Fruit fly (Drosophila melanogaster): Measurements from ENCODE around the gene dyw.

Gene dyw

DNA sequence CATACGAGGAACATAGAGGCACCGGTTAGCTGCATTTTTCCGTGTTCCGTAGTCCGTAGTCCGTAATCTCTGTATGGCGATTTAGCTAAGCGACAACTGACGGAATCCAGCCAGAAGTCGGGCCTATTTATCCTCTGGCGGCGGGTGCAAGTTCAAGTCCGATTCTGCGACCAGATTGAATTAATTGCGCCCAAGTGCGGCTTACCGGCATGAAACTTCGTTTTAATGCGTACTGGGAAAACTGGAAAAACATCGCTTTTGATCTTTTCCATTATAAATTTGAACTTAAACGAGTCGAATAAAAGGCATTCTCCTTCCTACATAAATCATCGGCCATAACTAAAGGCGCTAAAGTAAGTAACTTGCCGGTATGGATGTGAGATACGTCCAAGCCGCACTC lies at the start of gene dyw:
dyw (minus strand) TSS at position 101 of the 400 bp plus-strand sequence.
- TF ChIP-seq Myc (optimal IDR thresholded peaks at IDR 0.05) (no peak), Sin3A (optimal IDR thresholded peaks at IDR 0.05) (no peak), h (optimal IDR thresholded peaks at IDR 0.05) (no peak), psq (optimal IDR thresholded peaks at IDR 0.05) (no peak), ttk (optimal IDR thresholded peaks at IDR 0.05) (no peak), insv (optimal IDR thresholded peaks at IDR 0.05) (no peak)

DNA sequence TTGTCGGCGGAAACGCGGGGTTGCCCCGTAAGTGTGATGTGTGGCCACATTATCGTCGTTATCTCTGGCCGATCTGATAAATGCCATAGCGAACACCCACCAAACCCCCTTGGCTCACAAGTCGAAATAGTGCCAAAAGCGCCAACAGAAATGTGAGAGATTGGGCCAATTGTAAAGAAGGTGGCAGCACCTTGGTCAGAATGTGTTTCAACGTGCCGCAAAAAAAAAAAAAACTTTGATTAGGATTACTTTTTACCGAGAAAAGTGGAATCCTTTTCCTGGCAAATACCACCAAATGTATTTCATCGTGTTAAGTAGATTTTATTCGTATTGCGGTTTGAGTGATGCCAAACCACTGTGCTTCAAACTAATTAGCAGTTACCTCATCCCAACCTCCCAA lies 49.3 kb upstream of the dyw start:
- TF ChIP-seq Sin3A (optimal IDR thresholded peaks at IDR 0.05), result no peak
- TF ChIP-seq Myc (optimal IDR thresholded peaks at IDR 0.05), result no peak
- TF ChIP-seq h (optimal IDR thresholded peaks at IDR 0.05), result no peak
- TF ChIP-seq insv (optimal IDR thresholded peaks at IDR 0.05), result no peak
- TF ChIP-seq ttk (optimal IDR thresholded peaks at IDR 0.05), result no peak
- TF ChIP-seq psq (optimal IDR thresholded peaks at IDR 0.05), result no peak

dm6 chrX:2742067-2742466 lies 48.4 kb upstream of the dyw start:
- no peak for TF ChIP-seq insv (optimal IDR thresholded peaks at IDR 0.05)
- TF ChIP-seq h (optimal IDR thresholded peaks at IDR 0.05), result no peak
- TF ChIP-seq ttk (optimal IDR thresholded peaks at IDR 0.05), result no peak
- TF ChIP-seq Myc (optimal IDR thresholded peaks at IDR 0.05), result no peak
- no peak for TF ChIP-seq psq (optimal IDR thresholded peaks at IDR 0.05)
- TF ChIP-seq Sin3A (optimal IDR thresholded peaks at IDR 0.05), result no peak

dm6 chrX:2740084-2740483 lies 46.4 kb upstream of the dyw start, which contains the start of gene kirre:
Gene kirre (plus strand): TSS chrX:2740384.
- TF ChIP-seq Myc (optimal IDR thresholded peaks at IDR 0.05) (no peak), h (optimal IDR thresholded peaks at IDR 0.05) (no peak), ttk (optimal IDR thresholded peaks at IDR 0.05) (no peak), psq (optimal IDR thresholded peaks at IDR 0.05) (no peak)

- TF ChIP-seq ttk (optimal IDR thresholded peaks at IDR 0.05) (no peak), insv (optimal IDR thresholded peaks at IDR 0.05) (no peak), h (optimal IDR thresholded peaks at IDR 0.05) (no peak), Myc (optimal IDR thresholded peaks at IDR 0.05) (no peak), Sin3A (optimal IDR thresholded peaks at IDR 0.05) (no peak), psq (optimal IDR thresholded peaks at IDR 0.05) (no peak)
Measured at dm6 chrX:2738663-2739062, 45.0 kb upstream of the dyw start, which contains the start of gene crm. Gene crm (minus strand): TSS chrX:2738773.

DNA sequence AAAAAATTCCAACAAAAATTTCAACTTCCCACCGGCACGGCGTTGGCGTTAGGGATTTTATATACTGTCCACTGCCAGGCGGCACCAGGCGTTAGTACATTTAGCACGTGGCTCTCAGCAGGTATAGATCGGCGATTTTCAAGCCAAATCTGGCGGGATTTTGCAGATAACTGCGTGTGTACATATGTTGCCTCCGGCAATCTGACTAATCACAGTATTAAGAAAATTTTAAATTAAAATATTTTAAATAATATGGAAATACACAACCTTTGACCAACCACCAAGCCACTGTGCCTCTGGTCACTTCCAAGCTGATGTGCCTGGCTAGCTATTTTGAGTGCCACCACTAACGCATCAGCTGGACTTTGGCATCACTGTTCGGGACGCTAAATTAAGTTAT lies 38.4 kb upstream of the dyw start, which contains the start of the genes ttm50 and CG2712:
ttm50 (minus strand) TSS at position 64 of the 400 bp plus-strand sequence.
CG2712 (plus strand) TSS at position 343 of the 400 bp plus-strand sequence.
- TF ChIP-seq Myc (optimal IDR thresholded peaks at IDR 0.05) (no peak), Sin3A (optimal IDR thresholded peaks at IDR 0.05) (no peak), psq (optimal IDR thresholded peaks at IDR 0.05) (no peak), insv (optimal IDR thresholded peaks at IDR 0.05) (no peak), ttk (optimal IDR thresholded peaks at IDR 0.05) (no peak), h (optimal IDR thresholded peaks at IDR 0.05) (no peak)

dm6 chrX:2727506-2727905 lies 33.8 kb upstream of the dyw start, which contains the start of gene dwg:
Gene dwg (plus strand): TSS chrX:2727698.
- TF ChIP-seq Myc (optimal IDR thresholded peaks at IDR 0.05), result no peak
- no peak for TF ChIP-seq ttk (optimal IDR thresholded peaks at IDR 0.05)
- TF ChIP-seq psq (optimal IDR thresholded peaks at IDR 0.05), result no peak
- no peak for TF ChIP-seq insv (optimal IDR thresholded peaks at IDR 0.05)
- TF ChIP-seq h (optimal IDR thresholded peaks at IDR 0.05), result no peak

dm6 chrX:2726420-2726819 lies 32.7 kb upstream of the dyw start, which contains the start of gene vilya:
Gene vilya (plus strand): TSS chrX:2726678.
- no peak for TF ChIP-seq ttk (optimal IDR thresholded peaks at IDR 0.05)
- no peak for TF ChIP-seq insv (optimal IDR thresholded peaks at IDR 0.05)
- no peak for TF ChIP-seq Myc (optimal IDR thresholded peaks at IDR 0.05)
- no peak for TF ChIP-seq psq (optimal IDR thresholded peaks at IDR 0.05)
- no peak for TF ChIP-seq h (optimal IDR thresholded peaks at IDR 0.05)
- no peak for TF ChIP-seq Sin3A (optimal IDR thresholded peaks at IDR 0.05)

DNA sequence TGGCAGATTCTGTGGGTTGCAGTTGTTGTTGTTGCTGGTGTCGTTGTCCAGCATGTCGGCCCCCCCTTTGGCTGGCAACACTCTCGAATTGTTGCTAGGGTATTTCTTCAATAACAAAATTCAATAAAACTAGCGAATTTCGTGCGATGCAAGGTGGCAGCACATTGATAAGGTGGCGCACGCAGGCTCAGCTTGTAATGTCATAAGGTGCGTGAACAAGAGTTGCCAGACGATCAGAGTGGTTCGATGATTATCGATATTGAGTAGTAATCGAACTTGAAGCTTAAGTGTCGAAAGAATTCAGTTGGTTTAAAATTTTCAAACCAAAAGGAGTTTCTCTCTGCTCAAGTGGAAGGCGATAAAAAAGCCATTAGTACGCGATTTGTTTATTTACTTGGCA lies 26.4 kb upstream of the dyw start, which contains the start of gene CG2701:
CG2701 (minus strand) TSS at position 206 of the 400 bp plus-strand sequence.
- TF ChIP-seq insv (optimal IDR thresholded peaks at IDR 0.05), result no peak
- TF ChIP-seq psq (optimal IDR thresholded peaks at IDR 0.05), result no peak
- no peak for TF ChIP-seq Sin3A (optimal IDR thresholded peaks at IDR 0.05)
- TF ChIP-seq Myc (optimal IDR thresholded peaks at IDR 0.05), result no peak
- no peak for TF ChIP-seq h (optimal IDR thresholded peaks at IDR 0.05)
- no peak for TF ChIP-seq ttk (optimal IDR thresholded peaks at IDR 0.05)

DNA sequence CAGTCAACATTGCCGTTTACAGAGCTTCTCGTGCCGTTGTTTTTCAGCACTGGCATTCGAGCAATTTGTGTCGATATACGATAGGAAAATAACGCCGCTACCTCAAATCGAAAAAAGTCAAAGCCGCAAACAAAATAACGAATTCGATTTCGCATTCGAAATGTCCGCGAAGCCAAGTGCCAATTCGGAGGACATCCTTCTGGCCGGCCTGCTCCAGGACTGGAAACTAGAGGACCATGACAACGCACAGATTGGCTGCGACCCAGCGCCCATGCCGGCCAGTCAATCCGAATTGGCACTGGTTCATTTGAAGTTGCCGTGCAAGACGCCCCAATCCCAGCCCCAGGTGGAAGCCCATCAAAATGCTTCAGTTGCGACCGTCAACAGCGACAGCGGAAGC lies 21.0 kb upstream of the dyw start:
- TF ChIP-seq Sin3A (optimal IDR thresholded peaks at IDR 0.05), result no peak
- no peak for TF ChIP-seq insv (optimal IDR thresholded peaks at IDR 0.05)
- no peak for TF ChIP-seq h (optimal IDR thresholded peaks at IDR 0.05)
- no peak for TF ChIP-seq psq (optimal IDR thresholded peaks at IDR 0.05)
- TF ChIP-seq Myc (optimal IDR thresholded peaks at IDR 0.05), result no peak
- no peak for TF ChIP-seq ttk (optimal IDR thresholded peaks at IDR 0.05)

- no peak for TF ChIP-seq h (optimal IDR thresholded peaks at IDR 0.05)
- TF ChIP-seq psq (optimal IDR thresholded peaks at IDR 0.05), result no peak
- no peak for TF ChIP-seq insv (optimal IDR thresholded peaks at IDR 0.05)
- TF ChIP-seq Sin3A (optimal IDR thresholded peaks at IDR 0.05), result no peak
- no peak for TF ChIP-seq Myc (optimal IDR thresholded peaks at IDR 0.05)
- no peak for TF ChIP-seq ttk (optimal IDR thresholded peaks at IDR 0.05)
Measured at dm6 chrX:2713776-2714175, 20.1 kb upstream of the dyw start, which contains the start of the genes CG2685 and CG2694. Gene CG2685 (minus strand): TSS chrX:2713960. Gene CG2694 (plus strand): TSS chrX:2714079.

DNA sequence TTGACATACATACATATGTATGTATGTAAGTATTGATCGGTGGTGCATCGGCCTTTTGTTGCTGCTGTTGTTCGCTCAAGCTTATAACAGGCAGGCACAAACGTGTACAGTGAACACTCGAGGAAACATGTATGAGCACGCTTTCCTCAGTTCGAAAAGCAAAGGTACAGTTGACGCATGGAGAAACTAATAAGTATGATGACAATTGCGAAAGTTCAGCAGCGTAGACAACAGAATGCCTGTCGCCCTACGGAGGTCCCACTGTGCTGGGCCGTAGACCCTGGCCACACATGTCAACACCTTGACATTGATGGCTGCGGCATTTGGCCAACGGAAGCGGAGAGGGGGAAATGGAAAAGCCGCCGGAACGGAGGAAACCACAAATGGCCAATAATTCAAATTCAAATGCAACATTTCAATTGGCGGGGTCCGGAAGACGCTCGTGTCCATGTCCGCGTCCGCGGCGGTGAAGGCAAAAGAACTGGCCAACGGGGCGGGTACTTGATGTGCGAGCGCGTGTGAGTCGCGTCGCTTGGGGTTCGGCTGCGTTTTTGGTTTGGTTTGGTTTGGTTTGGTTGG lies 14.6 kb upstream of the dyw start, which contains the start of gene CG2681:
CG2681 (plus strand) TSS at position 529 of the 579 bp plus-strand sequence.
- TF ChIP-seq psq (optimal IDR thresholded peaks at IDR 0.05) (no peak), Sin3A (optimal IDR thresholded peaks at IDR 0.05) (no peak), ttk (optimal IDR thresholded peaks at IDR 0.05) (no peak), h (optimal IDR thresholded peaks at IDR 0.05) (no peak), Myc (optimal IDR thresholded peaks at IDR 0.05) (no peak)
